Worm (Caenorhabditis elegans): Measurements from ENCODE around the gene swt-6.

- TF ChIP-seq nhr-237 (tag; optimal IDR thresholded peaks at IDR 0.05) (no peak), daf-19 (GFP tag; conservative IDR thresholded peaks at IDR 0.05) (no peak), ceh-82 (tag; optimal IDR thresholded peaks at IDR 0.05) (no peak), R02D3.7 (tag; optimal IDR thresholded peaks at IDR 0.05) (no peak), ceh-32 (tag; optimal IDR thresholded peaks at IDR 0.05; ENCODE audit: poor library complexity) (no peak), nhr-28 (tag; optimal IDR thresholded peaks at IDR 0.05) (no peak), zag-1 (tag; optimal IDR thresholded peaks at IDR 0.05) (no peak), nhr-6 (tag; optimal IDR thresholded peaks at IDR 0.05) (no peak), unc-130 (GFP tag; optimal IDR thresholded peaks at IDR 0.05) (no peak), ZK546.5 (tag; optimal IDR thresholded peaks at IDR 0.05) (no peak), dpl-1 (GFP tag; optimal IDR thresholded peaks at IDR 0.05) (no peak)
Observed at ce11 chrV:13926398-13926797, 27.8 kb upstream of the swt-6 start, which contains the start of gene srxa-12.
